Worm (Caenorhabditis elegans) whole organism, L4/young adult: ENCODE data around the gene F44G4.6.

Source experiments
- W03F9.2 ChIP-seq: fragments of 150-350 bp; optimal IDR thresholded peaks from 2 replicates; lab custom pipeline; 2014; ENCODE audit warnings: missing biosample characterization, missing genetic modification characterization
- dao-5 ChIP-seq: sonication (generic microtip); optimal IDR thresholded peaks from 2 replicates; lab custom pipeline; 2016; ENCODE audit warnings: missing genotype, missing genetic modification characterization, moderate library complexity, missing compliant biosample characterization
- him-1 ChIP-seq: sonication (generic microtip); optimal IDR thresholded peaks from 2 replicates; lab custom pipeline; 2016; ENCODE audit warnings: missing genotype, missing genetic modification reagents, missing genetic modification characterization, missing compliant biosample characterization

F44G4.6 gene

ce11 chrII:9014877-9015505, 13.4 kb upstream of the F44G4.6 start:
- no peak for TF ChIP-seq W03F9.2 (tag; lab: Kevin White, UChicago)
- no peak for TF ChIP-seq dao-5 (tag; lab: Kevin White, UChicago)
- no peak for TF ChIP-seq him-1

- TF ChIP-seq W03F9.2 (tag; lab: Kevin White, UChicago) = no peak
- no peak for TF ChIP-seq him-1
- TF ChIP-seq dao-5 (tag; lab: Kevin White, UChicago) = no peak
These were observed 12.6 kb upstream of the F44G4.6 start for ce11 chrII:9014188-9014587.

- no peak for TF ChIP-seq dao-5 (tag; lab: Kevin White, UChicago)
- TF ChIP-seq W03F9.2 (tag; lab: Kevin White, UChicago) = no peak
- TF ChIP-seq him-1 = no peak
These were observed 11.7 kb upstream of the F44G4.6 start for ce11 chrII:9013341-9013740.

- TF ChIP-seq him-1 = no peak
- TF ChIP-seq W03F9.2 (tag; lab: Kevin White, UChicago) = no peak
- no peak for TF ChIP-seq dao-5 (tag; lab: Kevin White, UChicago)
These were observed 9.1 kb upstream of the F44G4.6 start for ce11 chrII:9010708-9011107.

- TF ChIP-seq him-1 = no peak
- no peak for TF ChIP-seq W03F9.2 (tag; lab: Kevin White, UChicago)
- TF ChIP-seq dao-5 (tag; lab: Kevin White, UChicago) = no peak
These were observed 8.5 kb upstream of the F44G4.6 start for ce11 chrII:9009976-9010702.

ce11 chrII:9007741-9008140, 6.1 kb upstream of the F44G4.6 start:
- TF ChIP-seq him-1 = no peak
- TF ChIP-seq dao-5 (tag; lab: Kevin White, UChicago) = no peak
- TF ChIP-seq W03F9.2 (tag; lab: Kevin White, UChicago) = no peak

ce11 chrII:9005067-9005466, 3.5 kb upstream of the F44G4.6 start, which contains the start of gene F44G4.7:
Gene F44G4.7 (minus strand): TSS chrII:9005167.
- TF ChIP-seq him-1 (no peak), dao-5 (tag; lab: Kevin White, UChicago) (no peak), W03F9.2 (tag; lab: Kevin White, UChicago) (no peak)

- TF ChIP-seq him-1 (no peak), W03F9.2 (tag; lab: Kevin White, UChicago) (no peak)
These were observed 1.3 kb downstream of the F44G4.6 start, which contains the start of gene F44G4.5 for ce11 chrII:9000331-9000730. Gene F44G4.5 (minus strand): TSS chrII:9000431.

ce11 chrII:8997479-8997878, 4.1 kb downstream of the F44G4.6 start, which contains the start of the genes F44G4.3 and tdp-1:
Gene F44G4.3 (minus strand): TSS chrII:8997662.
Gene tdp-1 (plus strand): TSS chrII:8997825.
- TF ChIP-seq W03F9.2 (tag; lab: Kevin White, UChicago) (no peak), him-1 (no peak), dao-5 (tag; lab: Kevin White, UChicago) (no peak)

ce11 chrII:8996064-8996463, 5.5 kb downstream of the F44G4.6 start, which contains the start of gene ndub-2:
Gene ndub-2 (plus strand): TSS chrII:8996364.
- no peak for TF ChIP-seq him-1
- TF ChIP-seq W03F9.2 (tag; lab: Kevin White, UChicago) = no peak
- TF ChIP-seq dao-5 (tag; lab: Kevin White, UChicago) = no peak

ce11 chrII:8994336-8994735, 7.3 kb downstream of the F44G4.6 start, which contains the start of gene F44G4.1:
Gene F44G4.1 (plus strand): TSS chrII:8994636.
- TF ChIP-seq dao-5 (tag; lab: Kevin White, UChicago) (no peak), him-1 (no peak), W03F9.2 (tag; lab: Kevin White, UChicago) (no peak)

- TF ChIP-seq him-1 = no peak
- TF ChIP-seq W03F9.2 (tag; lab: Kevin White, UChicago) = no peak
- no peak for TF ChIP-seq dao-5 (tag; lab: Kevin White, UChicago)
These were observed 8.8 kb downstream of the F44G4.6 start, which contains the start of gene ooc-5 for ce11 chrII:8992780-8993179. Gene ooc-5 (plus strand): TSS chrII:8993160.

ce11 chrII:8991602-8992001, 10.0 kb downstream of the F44G4.6 start:
- no peak for TF ChIP-seq him-1
- TF ChIP-seq dao-5 (tag; lab: Kevin White, UChicago) = no peak
- TF ChIP-seq W03F9.2 (tag; lab: Kevin White, UChicago) = no peak

ce11 chrII:8990267-8990666, 11.3 kb downstream of the F44G4.6 start:
- no peak for TF ChIP-seq dao-5 (tag; lab: Kevin White, UChicago)
- no peak for TF ChIP-seq him-1
- TF ChIP-seq W03F9.2 (tag; lab: Kevin White, UChicago) = no peak
